Worm (Caenorhabditis elegans): ENCODE results near the gene pps-1.

Gene pps-1

DNA sequence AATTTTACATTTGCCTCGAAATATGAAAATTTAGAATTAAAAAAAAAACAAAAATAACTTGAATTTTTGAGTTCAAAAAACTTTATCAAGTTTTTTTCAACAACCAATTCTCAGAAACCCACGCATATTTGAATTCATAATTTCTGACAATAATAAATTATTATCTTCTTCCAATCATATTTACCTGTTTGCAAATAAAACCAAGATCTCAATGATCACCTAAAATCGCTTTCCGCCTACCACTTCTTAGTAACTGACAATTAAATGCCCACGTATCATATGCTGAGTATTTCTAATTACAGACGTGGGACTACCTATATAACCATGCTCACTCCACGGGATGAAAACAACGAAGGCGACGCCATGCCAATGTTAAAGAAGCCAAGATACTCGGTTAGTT lies at the start of gene pps-1:
Gene pps-1, plus strand, starts transcription at position 301 of the 400 bp plus-strand sequence.
- TF ChIP-seq hlh-8 (tag; optimal IDR thresholded peaks at IDR 0.05) (no peak), pha-2 (tag; optimal IDR thresholded peaks at IDR 0.05) (no peak), che-1 (tag; optimal IDR thresholded peaks at IDR 0.05) (no peak), ama-1 (optimal IDR thresholded peaks at IDR 0.05) (no peak), nhr-232 (tag; optimal IDR thresholded peaks at IDR 0.05) (no peak)

DNA sequence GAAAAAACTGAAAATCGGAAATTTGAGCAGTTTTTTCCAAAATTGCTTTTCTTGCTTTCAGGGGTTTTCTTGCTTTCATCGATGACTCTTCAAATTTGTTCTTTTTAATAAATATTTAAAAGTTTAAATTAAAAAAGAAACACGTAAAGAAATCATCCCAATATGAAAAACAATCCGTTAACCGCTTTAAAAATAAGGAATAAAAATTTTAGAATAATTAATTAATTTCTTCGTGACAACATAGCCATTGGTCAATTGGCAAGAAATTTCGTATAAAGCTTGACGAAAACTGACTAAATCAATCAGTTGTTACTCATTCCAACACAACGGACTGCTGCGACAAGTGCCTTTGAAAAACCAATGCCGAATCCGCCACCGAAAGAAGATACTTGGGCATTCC lies 49.2 kb upstream of the pps-1 start, which contains the start of gene nsph-3.2:
Gene nsph-3.2, plus strand, starts transcription at position 301 of the 400 bp plus-strand sequence.
- TF ChIP-seq gmeb-2 (tag; optimal IDR thresholded peaks at IDR 0.05) = no peak
- TF ChIP-seq unc-3 (GFP tag; conservative IDR thresholded peaks at IDR 0.05) = no peak
- no peak for TF ChIP-seq unc-3 (tag; optimal IDR thresholded peaks at IDR 0.05)
- no peak for TF ChIP-seq fkh-6 (tag; optimal IDR thresholded peaks at IDR 0.05)
- no peak for TF ChIP-seq sdc-2 (tag; optimal IDR thresholded peaks at IDR 0.05)
- no peak for TF ChIP-seq pag-3 (tag; optimal IDR thresholded peaks at IDR 0.05; ENCODE audit: borderline replicate concordance)
- no peak for TF ChIP-seq unc-42 (tag; optimal IDR thresholded peaks at IDR 0.05)
- no peak for TF ChIP-seq odd-2 (tag; optimal IDR thresholded peaks at IDR 0.05)
- no peak for TF ChIP-seq pha-4 (tag; optimal IDR thresholded peaks at IDR 0.05)
- no peak for TF ChIP-seq pha-2 (tag; optimal IDR thresholded peaks at IDR 0.05)
- TF ChIP-seq tbx-7 (tag; optimal IDR thresholded peaks at IDR 0.05) = no peak

DNA sequence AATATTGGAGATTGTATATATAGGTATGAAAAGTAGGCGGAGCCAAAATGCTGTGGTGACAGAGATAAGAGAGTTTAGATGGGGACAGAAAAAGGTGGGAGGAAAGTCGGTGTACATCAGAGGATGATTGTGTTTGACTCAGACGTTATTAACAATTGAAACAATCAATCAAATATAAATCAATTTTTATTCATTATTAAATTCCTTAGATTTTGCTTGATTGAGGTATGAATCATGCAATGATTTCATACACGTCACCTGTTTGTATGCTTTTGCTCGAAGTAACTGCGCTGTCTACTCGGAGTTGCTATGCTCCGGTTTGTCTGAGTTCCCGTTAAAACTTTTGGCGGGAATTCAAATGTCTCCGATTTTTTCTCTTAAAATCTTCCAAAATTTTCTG lies 46.7 kb upstream of the pps-1 start, which contains the start of gene C04G2.10:
Gene C04G2.10, plus strand, starts transcription at position 301 of the 400 bp plus-strand sequence.
- TF ChIP-seq pag-3 (tag; optimal IDR thresholded peaks at IDR 0.05; ENCODE audit: borderline replicate concordance) = no peak

DNA sequence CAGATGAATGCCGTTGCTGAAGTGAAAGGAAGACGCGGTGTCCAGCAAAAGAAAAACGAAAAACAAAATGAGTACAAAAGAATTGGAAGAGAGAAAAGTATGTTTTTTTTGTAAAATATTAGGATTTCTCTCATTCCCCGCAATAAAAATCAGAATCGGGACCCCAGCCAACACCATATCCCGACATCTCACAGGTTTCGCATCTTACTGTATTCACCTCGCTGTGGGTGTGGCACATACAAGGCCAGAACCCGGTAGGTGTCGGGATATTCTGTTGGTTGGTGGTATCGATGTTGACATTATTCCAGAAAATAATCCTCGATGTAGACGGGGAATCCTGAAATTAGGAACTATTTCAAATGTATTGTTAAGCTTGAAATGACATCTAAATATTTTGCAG lies 45.0 kb upstream of the pps-1 start:
- TF ChIP-seq ceh-48 (tag; optimal IDR thresholded peaks at IDR 0.05) (no peak), tbx-2 (tag; optimal IDR thresholded peaks at IDR 0.05) (no peak), ceh-30 (tag; optimal IDR thresholded peaks at IDR 0.05) (no peak), pag-3 (tag; optimal IDR thresholded peaks at IDR 0.05; ENCODE audit: borderline replicate concordance) (no peak), rnt-1 (tag; optimal IDR thresholded peaks at IDR 0.05) (no peak), K02D7.2 (tag; optimal IDR thresholded peaks at IDR 0.05) (no peak), ceh-19 (GFP tag; optimal IDR thresholded peaks at IDR 0.05) (no peak), syd-9 (tag; optimal IDR thresholded peaks at IDR 0.05) (no peak), elt-4 (tag; optimal IDR thresholded peaks at IDR 0.05) (no peak), T23F11.4 (GFP tag; optimal IDR thresholded peaks at IDR 0.05) (no peak), ama-1 (optimal IDR thresholded peaks at IDR 0.05) (no peak), ceh-9 (tag; optimal IDR thresholded peaks at IDR 0.05) (no peak), ceh-31 (tag; optimal IDR thresholded peaks at IDR 0.05) (no peak), hlh-13 (GFP tag; optimal IDR thresholded peaks at IDR 0.05) (no peak)

DNA sequence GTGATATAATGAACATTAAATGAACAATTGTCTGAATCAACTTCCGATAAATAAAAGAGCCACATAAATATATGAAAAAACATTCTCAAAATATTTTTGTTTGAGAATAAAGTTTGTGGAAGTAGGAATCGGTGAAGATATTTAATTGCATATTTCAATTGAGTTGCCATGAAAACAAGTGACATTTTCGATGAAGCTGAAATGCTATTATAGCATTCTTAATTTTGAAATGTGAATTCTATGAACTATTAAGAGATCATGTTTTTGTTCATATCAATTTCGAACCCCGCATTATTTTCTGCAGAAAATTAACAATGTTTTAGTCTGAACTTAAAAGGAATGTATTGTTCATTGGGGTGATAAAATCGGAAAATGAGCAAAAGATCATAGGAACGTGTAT lies 39.6 kb upstream of the pps-1 start, which contains the start of gene irld-21:
Gene irld-21, minus strand, starts transcription at position 101 of the 400 bp plus-strand sequence.
- TF ChIP-seq nhr-11 (tag; optimal IDR thresholded peaks at IDR 0.05) (no peak), rnt-1 (tag; optimal IDR thresholded peaks at IDR 0.05) (no peak), syd-9 (tag; optimal IDR thresholded peaks at IDR 0.05) (no peak), pqm-1 (tag; optimal IDR thresholded peaks at IDR 0.05) (no peak), ztf-16 (tag; optimal IDR thresholded peaks at IDR 0.05) (no peak), eyg-1 (tag; optimal IDR thresholded peaks at IDR 0.05) (no peak), pax-1 (tag; optimal IDR thresholded peaks at IDR 0.05) (no peak), sdc-2 (tag; optimal IDR thresholded peaks at IDR 0.05) (no peak), K09A11.1 (tag; optimal IDR thresholded peaks at IDR 0.05; ENCODE audit: insufficient read depth) (no peak), C38D4.7 (GFP tag; optimal IDR thresholded peaks at IDR 0.05) (no peak)

- TF ChIP-seq tbx-7 (tag; optimal IDR thresholded peaks at IDR 0.05) = no peak
These were observed 35.3 kb upstream of the pps-1 start, which contains the start of gene ctf-18 for ce11 chrIV:10126544-10126943. Gene ctf-18, minus strand, starts transcription at chrIV:10126644.

Data from whole organism, late embryonic.